Fruit fly (Drosophila melanogaster) whole organism: Measurements from ENCODE around the gene CG7275.

Experiments used
- CG8478 ChIP-seq: fragments of >200 bp; optimal IDR thresholded peaks from 2 replicates; lab custom pipeline; 2018; ENCODE audit warnings: inconsistent platforms
- Dll ChIP-seq: fragments of >200 bp; optimal IDR thresholded peaks from 2 replicates; lab custom pipeline; 2017
- EcR ChIP-seq, 2 experiments: fragments of >200 bp; optimal IDR thresholded peaks; 2 replicates each; lab custom pipeline; 2017; ENCODE audit warnings: missing biosample characterization in 2 of 2, missing genetic modification characterization in 2 of 2, missing genetic modification reagents in 2 of 2
- pan ChIP-seq: fragments of >200 bp; optimal IDR thresholded peaks from 2 replicates; lab custom pipeline; 2017
- psq ChIP-seq: fragments of >200 bp; optimal IDR thresholded peaks from 2 replicates; lab custom pipeline; 2017
- usp ChIP-seq: fragments of >200 bp; optimal IDR thresholded peaks from 2 replicates; lab custom pipeline; 2017; ENCODE audit warnings: missing biosample characterization, missing genetic modification characterization, mixed read lengths

DNA sequence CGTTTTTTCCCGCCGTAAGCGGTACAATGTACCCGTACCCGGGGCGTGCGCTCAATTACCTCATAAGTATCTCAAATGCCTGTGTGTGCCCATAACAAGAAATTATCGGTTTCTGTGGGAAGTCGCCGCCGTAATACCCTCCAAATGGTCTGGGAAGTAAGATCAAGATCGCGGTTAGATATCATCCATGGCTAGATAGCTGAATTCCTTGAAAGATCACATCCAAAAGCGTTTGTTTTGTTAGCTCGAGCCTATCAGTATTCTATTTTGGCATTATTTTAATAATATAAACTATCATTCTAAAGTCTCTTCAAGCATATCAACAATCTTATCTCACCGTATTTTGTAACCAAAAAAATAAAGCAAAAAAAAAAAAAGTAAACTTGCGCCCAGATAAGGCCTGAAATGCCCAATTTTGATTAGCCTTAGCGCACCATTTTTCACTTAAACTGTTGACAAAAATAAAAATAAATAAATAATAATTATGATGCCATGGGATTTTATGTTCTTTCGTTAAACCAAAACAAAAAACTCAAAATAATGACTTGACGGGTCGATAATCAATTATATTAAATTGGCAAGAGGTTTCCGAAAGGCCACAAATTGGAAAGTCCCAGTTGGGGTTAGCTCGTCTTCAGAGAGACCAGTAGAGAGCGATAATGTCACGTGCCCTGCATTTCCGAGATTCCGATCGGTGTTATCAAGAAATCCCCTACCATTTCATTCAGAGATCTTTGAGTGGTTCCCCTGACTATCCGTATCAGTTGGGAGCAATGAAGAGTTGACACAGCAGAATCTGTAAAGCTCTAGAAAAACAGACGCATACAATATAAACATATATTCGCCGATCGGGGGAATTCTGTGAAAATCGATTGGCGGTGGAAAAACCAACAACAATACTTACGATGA is 40.1 kb downstream of the CG7275 start:
- TF ChIP-seq EcR (GFP tag; optimal IDR thresholded peaks at IDR 0.05; lab: Kevin White, UChicago) = no peak
- no peak for TF ChIP-seq psq (lab: Kevin White, UChicago)
- TF ChIP-seq CG8478 (lab: Kevin White, UChicago) = no peak
- TF ChIP-seq Dll (lab: Kevin White, UChicago) = no peak
- no peak for TF ChIP-seq pan (lab: Kevin White, UChicago)
- TF ChIP-seq usp (GFP tag; lab: Kevin White, UChicago) = no peak
